Worm (Caenorhabditis elegans): ENCODE data around the gene unc-46.

- TF ChIP-seq egl-27 (tag; optimal IDR thresholded peaks at IDR 0.05) (no peak), ztf-11 (tag; optimal IDR thresholded peaks at IDR 0.05) (no peak), unc-86 (tag; optimal IDR thresholded peaks at IDR 0.05) (no peak), snpc-4 (tag; optimal IDR thresholded peaks at IDR 0.05) (no peak), C16A3.4 (tag; optimal IDR thresholded peaks at IDR 0.05) (no peak), aha-1 (tag; optimal IDR thresholded peaks at IDR 0.05) (no peak), nhr-12 (tag; optimal IDR thresholded peaks at IDR 0.05) (no peak), nhr-28 (tag; optimal IDR thresholded peaks at IDR 0.05) (no peak), lin-13 (GFP tag; optimal IDR thresholded peaks at IDR 0.05) (no peak), nhr-77 (tag; optimal IDR thresholded peaks at IDR 0.05) (no peak), unc-62 (GFP tag; optimal IDR thresholded peaks at IDR 0.05) (no peak), ztf-4 (tag; optimal IDR thresholded peaks at IDR 0.05) (no peak), unc-130 (tag; optimal IDR thresholded peaks at IDR 0.05) (no peak), tbx-2 (tag; optimal IDR thresholded peaks at IDR 0.05) (no peak)
These were observed 14.8 kb upstream of the unc-46 start, which contains the start of gene C04F5.8 for ce11 chrV:5113654-5114053.

Data from whole organism, L1 larva.